Worm (Caenorhabditis elegans) whole organism, young adult: ENCODE measurements around the gene klp-17.

ENCODE experiments used
- K11D2.4 ChIP-seq: fragments of 200-800 bp; sonication (Bioruptor generic); IDR thresholded peaks from 2 replicates; pipeline ENCODE4 v1.3.6; 2022; ENCODE audit warnings: missing genetic modification reagents, missing genetic modification characterization, missing compliant biosample characterization
- atf-7 ChIP-seq: sonication (generic microtip); optimal IDR thresholded peaks from 2 replicates; lab custom pipeline; 2017; ENCODE audit warnings: mild to moderate bottlenecking, missing genetic modification characterization, missing compliant biosample characterization
- attf-6 ChIP-seq: fragments of 200-800 bp; sonication (Bioruptor generic); IDR thresholded peaks from 2 replicates; pipeline ENCODE4 v1.3.6; 2022; ENCODE audit warnings: missing genetic modification reagents, missing genetic modification characterization, missing compliant biosample characterization
- hmg-20 ChIP-seq: fragments of 200-800 bp; sonication (Bioruptor generic); IDR thresholded peaks from 2 replicates; pipeline ENCODE4 v1.3.6; 2022; ENCODE audit warnings: missing genetic modification reagents, missing genetic modification characterization, missing compliant biosample characterization
- hsf-1 ChIP-seq: fragments of 200-800 bp; sonication (Bioruptor generic); IDR thresholded peaks from 2 replicates; pipeline ENCODE4 v1.3.6; 2022; ENCODE audit warnings: missing genetic modification reagents, missing genetic modification characterization, missing compliant biosample characterization
- lag-1 ChIP-seq: fragments of 200-800 bp; sonication (Bioruptor generic); IDR thresholded peaks from 2 replicates; pipeline ENCODE4 v1.3.6; 2022; ENCODE audit warnings: missing genetic modification reagents, missing genetic modification characterization, missing compliant biosample characterization
- mes-4 ChIP-seq: sonication (generic microtip); optimal IDR thresholded peaks from 2 replicates; lab custom pipeline; 2016; ENCODE audit warnings: missing genotype, missing genetic modification characterization, missing compliant biosample characterization
- nhr-120 ChIP-seq: fragments of 200-800 bp; sonication (Bioruptor generic); IDR thresholded peaks from 2 replicates; pipeline ENCODE4 v1.3.6; 2022; ENCODE audit warnings: missing genetic modification characterization, missing compliant biosample characterization
- snpc-4 ChIP-seq, 5 experiments: fragments of 150-350 bp in 1 of 5; sonication (generic microtip) in 4 of 5; optimal IDR thresholded peaks; 2 replicates each; lab custom pipeline; 2014 to 2018; ENCODE audit warnings: missing genetic modification characterization in 5 of 5, missing biosample characterization in 3 of 5, antibody characterized with exemption in 2 of 5, mild to moderate bottlenecking in 2 of 5, missing compliant biosample characterization in 2 of 5, missing genotype in 2 of 5, moderate library complexity in 2 of 5, missing genetic modification reagents in 1 of 5
- ztf-25 ChIP-seq: fragments of 200-800 bp; sonication (Bioruptor generic); IDR thresholded peaks from 2 replicates; pipeline ENCODE4 v1.3.6; 2022; ENCODE audit warnings: missing genetic modification reagents, missing genetic modification characterization, missing compliant biosample characterization

DNA sequence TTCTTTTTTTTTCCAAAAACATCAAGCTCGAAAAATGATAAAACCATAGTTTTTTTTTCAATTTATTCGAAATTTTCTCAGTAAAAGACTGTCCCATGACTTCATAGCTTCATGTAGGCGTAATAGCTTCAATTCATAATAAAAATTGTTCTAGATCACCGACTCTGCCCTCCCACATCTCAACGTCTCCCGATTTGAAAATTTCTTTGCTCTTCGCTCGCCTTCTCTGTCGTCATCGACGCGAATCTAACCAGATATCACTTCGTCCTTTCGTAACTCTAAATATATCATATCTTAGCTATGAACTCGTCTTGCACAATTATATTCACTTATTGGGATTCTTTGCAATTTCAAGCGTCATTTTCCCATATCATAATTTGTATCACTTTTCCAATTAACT, 47.3 kb upstream of the klp-17 start, which contains the start of gene srh-44:
- TF ChIP-seq K11D2.4 (GFP tag; lab: Robert Waterston, UW): no peak
- no peak for TF ChIP-seq attf-6 (GFP tag; lab: Robert Waterston, UW)
- no peak for TF ChIP-seq lag-1 (GFP tag; lab: Robert Waterston, UW)
- no peak for TF ChIP-seq hmg-20 (GFP tag; lab: Robert Waterston, UW)
- TF ChIP-seq atf-7 (tag; lab: Kevin White, UChicago): no peak
- TF ChIP-seq ztf-25 (GFP tag; lab: Robert Waterston, UW): no peak
- no peak for TF ChIP-seq mes-4 (tag; lab: Kevin White, UChicago)
- no peak for TF ChIP-seq nhr-120
- no peak for TF ChIP-seq hsf-1 (GFP tag; lab: Robert Waterston, UW)
- TF ChIP-seq snpc-4 (GFP tag; optimal IDR thresholded peaks at IDR 0.05; lab: Kevin White, UChicago): no peak
- no peak for TF ChIP-seq snpc-4 (tag; optimal IDR thresholded peaks at IDR 0.05; lab: Kevin White, UChicago)
